Fruit fly (Drosophila melanogaster) S2 (cell line): Measurements from ENCODE around the gene org-1.

Experiments
- CG8478 ChIP-seq: fragments of >200 bp; optimal IDR thresholded peaks from 2 replicates; lab custom pipeline; 2018
- CTCF ChIP-seq, 2 experiments: fragments of >200 bp; optimal IDR thresholded peaks; 2 replicates each; lab custom pipeline; 2018

Gene org-1

DNA sequence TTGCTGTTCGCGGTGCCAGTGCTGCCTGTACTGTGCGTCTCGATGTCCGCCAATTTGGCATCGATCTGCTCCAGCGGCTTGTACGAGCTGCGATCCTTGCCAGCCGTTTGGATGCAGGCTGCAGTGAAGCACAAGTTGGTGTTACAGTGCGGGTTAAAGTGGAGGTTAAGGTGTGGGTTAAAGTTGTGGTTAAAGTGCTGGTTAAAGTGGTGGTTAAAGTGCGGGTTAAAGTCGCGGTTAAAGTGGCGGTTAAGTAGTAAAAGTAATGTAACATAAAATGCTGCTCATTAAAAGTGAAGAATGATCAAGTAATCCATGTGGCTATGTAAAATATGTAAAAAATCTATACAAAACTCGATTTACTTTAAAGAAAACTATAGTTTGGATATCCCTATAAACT lies 2.7 kb downstream of the org-1 start:
- TF ChIP-seq CTCF (optimal IDR thresholded peaks at IDR 0.05; lab: Kevin White, UChicago) (no peak), CG8478 (lab: Kevin White, UChicago) (no peak)

DNA sequence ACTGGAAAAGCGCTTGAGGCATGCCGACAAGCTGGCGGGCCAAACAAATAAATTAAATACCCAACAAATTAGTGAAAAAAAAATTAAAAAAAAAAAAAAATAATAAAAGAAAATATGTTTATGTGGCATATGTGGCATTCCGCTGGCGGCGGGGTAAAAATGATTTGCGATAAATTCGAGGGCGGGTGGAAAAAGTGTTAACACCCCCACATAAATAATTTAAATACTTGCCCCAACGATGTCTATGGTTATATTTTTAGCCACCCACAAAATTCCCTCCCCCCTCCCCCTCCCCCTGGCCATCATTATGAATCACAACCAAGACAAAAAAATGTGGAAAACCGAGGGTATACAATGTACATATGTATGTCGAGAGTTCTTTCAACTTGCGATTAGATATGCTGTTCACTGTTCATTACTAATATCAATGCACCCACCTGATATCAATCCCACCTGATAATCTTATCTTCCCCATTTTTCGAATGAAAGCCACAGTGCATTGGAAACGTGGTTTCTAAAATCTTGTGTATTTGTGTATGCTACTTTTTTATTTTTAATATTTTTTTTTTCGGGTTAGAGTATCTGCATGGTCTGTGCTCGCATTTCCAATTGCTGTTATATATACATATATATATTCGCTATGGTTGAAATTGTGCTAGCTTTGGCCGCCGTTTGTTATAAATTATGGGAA lies 4.5 kb downstream of the org-1 start:
- TF ChIP-seq CTCF (optimal IDR thresholded peaks at IDR 0.05; lab: Kevin White, UChicago) (no peak), CG8478 (lab: Kevin White, UChicago) (no peak)

DNA sequence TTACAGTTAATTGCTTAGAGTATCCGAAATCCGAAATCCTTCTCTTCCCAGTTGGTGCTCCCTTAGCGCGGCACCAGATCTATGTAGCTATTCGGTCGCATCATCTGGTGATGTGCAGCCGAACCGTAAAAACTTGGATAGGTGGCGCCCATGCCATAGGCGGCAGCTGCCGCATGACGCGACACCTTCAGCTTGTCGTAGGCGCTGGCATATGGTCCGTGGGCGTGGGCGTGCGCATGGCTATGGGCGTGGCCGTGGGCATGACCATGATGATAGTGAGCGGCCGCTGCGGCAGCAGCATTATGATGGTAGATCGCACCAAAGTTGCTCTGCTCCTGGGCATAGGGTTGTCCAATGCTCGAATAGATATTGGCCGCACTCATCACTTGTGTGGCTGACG lies 6.7 kb downstream of the org-1 start:
- TF ChIP-seq CG8478 (lab: Kevin White, UChicago) (no peak), CTCF (optimal IDR thresholded peaks at IDR 0.05; lab: Kevin White, UChicago) (peak; percentile 11 to 23)

DNA sequence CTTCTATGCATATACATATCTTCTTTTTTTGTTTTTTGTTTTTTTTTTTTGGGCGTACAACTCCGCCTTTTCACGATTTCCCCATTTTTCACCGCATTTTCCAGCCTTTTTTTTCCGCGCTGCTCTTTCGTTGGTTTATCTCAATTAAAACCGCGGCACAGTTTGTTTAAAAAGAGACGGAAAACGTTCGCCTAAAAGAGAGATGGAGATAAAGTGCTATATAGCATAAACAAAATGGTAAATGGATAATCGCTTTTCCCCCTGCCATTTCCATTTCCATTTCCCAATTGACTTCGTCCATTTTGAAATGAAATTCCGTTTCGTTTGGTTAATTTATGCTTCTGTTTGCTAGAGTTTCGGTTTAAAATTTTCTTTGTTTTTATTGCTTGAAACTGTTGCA lies 7.7 kb downstream of the org-1 start:
- TF ChIP-seq CG8478 (lab: Kevin White, UChicago), result no peak
- TF ChIP-seq CTCF (optimal IDR thresholded peaks at IDR 0.05; lab: Kevin White, UChicago), result no peak

DNA sequence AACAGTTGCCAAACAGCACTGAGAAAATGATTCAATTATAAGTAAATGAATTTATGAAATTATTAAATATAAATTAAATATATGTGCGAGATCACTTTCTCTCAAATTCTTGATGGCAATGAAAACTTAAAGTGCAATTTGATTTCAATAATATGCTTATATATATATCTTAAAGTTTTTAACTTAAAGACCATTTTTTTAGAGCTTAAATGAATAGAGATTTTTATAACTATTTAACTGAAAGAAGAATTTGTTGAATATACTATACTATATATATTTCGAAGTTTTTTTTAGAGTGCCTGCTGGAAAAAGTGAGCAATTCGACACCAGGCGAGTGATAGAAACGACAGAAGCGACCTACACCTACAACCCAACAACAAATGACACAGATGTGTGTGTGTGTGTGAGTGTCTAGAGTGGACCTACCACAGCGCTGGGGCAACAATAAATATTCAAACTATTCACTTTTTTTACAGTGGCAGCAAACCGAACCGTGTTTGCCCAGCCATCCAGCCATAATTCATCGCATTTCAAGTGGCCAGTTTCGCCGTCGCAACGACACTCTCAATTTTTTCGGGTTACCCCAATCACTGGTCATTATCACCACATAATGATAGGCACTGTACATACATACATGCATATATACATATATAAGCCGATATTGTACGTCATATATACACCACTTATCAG lies 9.8 kb downstream of the org-1 start:
- no peak for TF ChIP-seq CG8478 (lab: Kevin White, UChicago)
- no peak for TF ChIP-seq CTCF (optimal IDR thresholded peaks at IDR 0.05; lab: Kevin White, UChicago)

DNA sequence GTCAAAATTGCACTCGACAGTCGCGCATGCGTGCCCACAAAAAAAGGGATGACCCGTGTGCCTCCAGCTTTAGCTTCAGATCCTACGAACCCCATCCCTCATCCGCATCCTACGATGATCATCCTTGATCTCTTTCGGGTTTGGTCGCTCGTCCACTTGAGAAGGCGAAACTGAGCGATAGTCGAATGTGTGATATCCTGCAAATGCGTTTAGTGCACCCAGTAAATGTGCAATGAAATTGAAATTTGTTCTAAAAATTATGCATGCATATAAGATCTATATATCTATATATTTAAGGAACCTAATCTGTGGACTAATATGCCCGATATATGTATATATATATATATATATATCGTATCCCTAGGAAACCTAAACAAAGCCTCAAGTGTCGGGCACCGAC lies 10.6 kb downstream of the org-1 start:
- no peak for TF ChIP-seq CTCF (optimal IDR thresholded peaks at IDR 0.05; lab: Kevin White, UChicago)
- no peak for TF ChIP-seq CG8478 (lab: Kevin White, UChicago)

DNA sequence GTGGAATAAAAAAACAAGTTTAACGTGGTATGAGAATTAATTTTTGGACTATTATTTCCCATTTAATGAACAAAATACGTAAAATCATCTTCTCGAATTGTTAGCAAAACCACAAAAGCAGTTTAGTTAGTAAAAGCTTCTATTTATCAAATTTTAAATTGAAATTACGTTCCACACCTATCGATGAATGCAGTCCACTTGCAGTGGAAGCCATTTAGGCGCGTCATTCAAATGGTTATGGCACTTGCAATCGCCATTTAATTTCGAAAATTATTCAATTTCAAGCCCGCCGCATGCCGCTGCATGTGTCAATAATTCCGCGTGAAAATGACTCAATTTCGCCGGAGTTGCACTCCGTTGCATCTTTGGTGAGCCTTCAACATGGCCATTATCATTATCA lies 12.0 kb downstream of the org-1 start:
- TF ChIP-seq CG8478 (lab: Kevin White, UChicago) (no peak), CTCF (optimal IDR thresholded peaks at IDR 0.05; lab: Kevin White, UChicago) (no peak)

DNA sequence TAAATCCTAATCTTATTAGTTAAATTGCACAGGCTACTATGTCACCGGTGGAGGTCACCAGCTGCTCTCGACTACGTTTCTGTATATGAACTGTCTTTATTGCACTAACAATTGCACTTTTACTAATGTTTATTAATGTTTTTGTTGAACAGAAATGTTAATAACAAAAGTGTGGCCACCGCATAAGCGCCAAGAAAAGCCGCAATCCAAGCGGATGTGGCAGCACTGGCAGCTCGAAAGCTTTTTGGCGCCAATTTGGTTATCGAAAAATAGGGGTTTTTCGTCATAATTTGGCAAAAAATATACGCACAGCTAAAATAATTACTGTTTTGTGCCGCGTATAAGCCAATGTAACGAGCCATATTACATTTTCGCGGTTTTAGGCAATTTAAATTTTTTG lies 12.7 kb downstream of the org-1 start, which contains the start of gene CG12123:
CG12123 (minus strand) TSS at position 188 of the 400 bp plus-strand sequence.
- no peak for TF ChIP-seq CG8478 (lab: Kevin White, UChicago)
- TF ChIP-seq CTCF (optimal IDR thresholded peaks at IDR 0.05; lab: Kevin White, UChicago), result no peak

DNA sequence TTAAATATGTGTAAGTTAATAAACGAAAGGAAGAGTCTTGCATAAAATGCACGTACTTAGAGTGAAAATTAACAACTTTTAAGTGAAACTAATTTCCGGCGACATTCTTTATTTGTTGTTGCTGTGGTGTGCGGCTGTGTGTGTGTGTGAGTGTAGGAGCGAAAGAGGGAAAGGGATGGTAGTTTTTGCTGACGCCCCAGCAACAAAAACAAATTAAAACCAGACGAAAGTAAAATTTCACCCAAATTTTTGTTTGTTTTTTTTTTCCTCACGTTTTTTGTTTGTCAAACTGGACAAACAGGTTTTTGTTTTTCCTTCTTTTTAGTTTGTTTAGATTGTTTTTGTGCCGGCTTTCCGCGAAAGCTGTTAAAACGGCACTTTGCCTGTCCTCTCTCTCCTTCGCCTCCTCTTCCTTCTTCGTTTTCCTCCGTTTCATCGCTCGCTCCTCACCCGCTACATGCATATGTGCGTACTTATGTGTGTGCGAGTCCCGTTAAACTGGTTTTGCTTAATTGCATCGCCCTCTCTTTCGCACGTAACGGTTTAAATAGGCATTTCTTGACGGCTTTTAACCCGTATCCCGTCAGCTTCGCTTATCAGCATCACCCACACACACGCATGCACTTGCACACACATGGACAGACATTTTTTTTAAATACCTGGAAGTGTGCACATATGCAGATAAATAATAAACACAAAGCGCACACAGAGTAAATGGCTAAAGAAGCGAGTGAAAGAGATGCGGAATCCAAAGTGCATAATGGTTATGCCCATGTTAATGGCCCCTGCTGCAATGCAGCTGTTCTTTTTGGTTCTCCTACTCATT lies 17.4 kb downstream of the org-1 start, which contains the start of gene Miga:
Miga (minus strand) TSS at position 536 of the 826 bp plus-strand sequence.
- TF ChIP-seq CG8478 (lab: Kevin White, UChicago) (no peak), CTCF (optimal IDR thresholded peaks at IDR 0.05; lab: Kevin White, UChicago) (no peak)

DNA sequence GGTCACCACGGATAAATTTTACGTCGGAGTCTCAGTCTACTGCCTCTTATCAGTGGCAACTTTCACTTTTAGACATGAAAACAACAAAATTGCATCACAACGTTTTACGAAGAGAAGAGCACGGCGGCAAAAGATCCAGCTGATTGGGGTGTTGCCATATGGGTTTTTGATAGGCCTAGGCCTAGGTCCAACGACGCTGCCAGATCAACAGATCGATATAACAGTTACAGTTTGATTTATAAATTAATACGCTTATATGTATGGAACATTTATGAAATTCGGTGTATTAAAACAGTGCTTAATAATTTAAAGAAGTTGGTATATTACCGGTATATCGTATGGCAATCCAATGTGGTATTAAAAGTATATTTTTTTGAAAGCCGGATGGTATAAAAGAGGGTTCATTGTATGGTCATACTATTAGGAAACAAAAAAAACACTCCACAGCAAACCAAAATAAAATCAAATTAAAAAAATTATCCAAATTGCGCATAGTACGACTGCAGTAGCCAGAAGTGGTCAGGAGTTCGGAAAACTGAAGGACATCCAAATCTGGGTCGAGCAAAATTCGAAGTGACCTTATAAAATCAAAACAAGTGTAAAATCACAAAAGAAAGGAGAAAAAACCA lies 18.1 kb downstream of the org-1 start, which contains the start of gene CG1440:
CG1440 (plus strand) TSS at position 402 of the 629 bp plus-strand sequence.
- TF ChIP-seq CG8478 (lab: Kevin White, UChicago), result no peak
- TF ChIP-seq CTCF (optimal IDR thresholded peaks at IDR 0.05; lab: Kevin White, UChicago), result no peak

DNA sequence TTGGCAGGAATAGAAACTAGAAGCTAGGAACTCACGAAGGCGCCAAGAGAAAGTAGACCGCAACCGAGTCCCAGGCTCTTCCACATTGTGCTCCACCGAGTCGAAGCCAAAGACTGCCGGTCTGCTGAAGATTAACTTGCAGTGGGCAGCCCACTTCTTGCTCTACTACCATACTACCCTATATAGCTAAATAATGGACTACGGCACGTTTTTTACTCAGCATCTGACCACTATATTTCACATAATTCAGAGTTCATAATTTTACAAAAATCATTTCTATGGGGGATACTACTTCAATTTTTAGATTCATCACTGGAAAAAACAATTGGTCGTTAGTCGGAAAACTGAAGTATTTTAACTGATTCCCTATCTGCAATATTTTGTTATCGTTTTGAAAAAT lies 21.2 kb downstream of the org-1 start, which contains the start of gene CG32712:
CG32712 (minus strand) TSS at position 101 of the 400 bp plus-strand sequence.
- TF ChIP-seq CTCF (optimal IDR thresholded peaks at IDR 0.05; lab: Kevin White, UChicago) (no peak), CG8478 (lab: Kevin White, UChicago) (no peak)

DNA sequence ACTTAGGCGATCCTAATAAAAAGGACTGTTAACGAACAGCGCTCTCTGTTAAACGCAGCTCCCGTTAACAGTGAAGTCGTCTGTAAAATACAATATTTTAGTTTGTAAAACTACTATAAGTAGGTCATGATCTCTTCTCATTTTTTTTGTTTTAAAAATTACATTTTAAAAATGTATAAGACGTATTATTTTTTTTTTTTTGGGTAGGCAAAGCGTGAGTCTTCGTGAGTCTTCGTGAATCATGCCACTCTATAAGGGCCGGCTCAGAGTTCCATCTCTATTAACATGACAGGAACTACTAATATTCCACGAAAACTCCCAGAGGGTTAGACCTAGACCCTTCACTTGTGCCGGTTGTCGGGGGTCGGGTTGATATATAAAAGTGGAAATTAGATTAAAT lies 32.2 kb downstream of the org-1 start:
- no peak for TF ChIP-seq CG8478 (lab: Kevin White, UChicago)
- no peak for TF ChIP-seq CTCF (optimal IDR thresholded peaks at IDR 0.05; lab: Kevin White, UChicago)

DNA sequence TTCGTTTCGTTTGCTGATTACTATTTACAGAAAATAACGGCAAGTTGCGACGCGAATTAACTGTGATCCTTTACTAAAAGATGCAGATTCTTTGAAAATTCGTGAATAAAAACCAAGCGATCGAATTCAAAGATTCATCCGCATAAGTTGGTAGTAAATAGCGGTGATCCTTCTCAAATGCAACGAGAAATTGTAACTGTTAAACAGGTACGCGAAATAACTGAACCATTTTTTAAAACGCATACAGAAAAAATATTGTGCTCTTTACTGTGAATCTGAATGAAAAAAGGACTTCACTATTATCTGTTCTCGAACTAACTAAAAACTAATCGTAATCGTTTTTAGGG lies 33.4 kb downstream of the org-1 start:
- no peak for TF ChIP-seq CTCF (optimal IDR thresholded peaks at IDR 0.05; lab: Kevin White, UChicago)

DNA sequence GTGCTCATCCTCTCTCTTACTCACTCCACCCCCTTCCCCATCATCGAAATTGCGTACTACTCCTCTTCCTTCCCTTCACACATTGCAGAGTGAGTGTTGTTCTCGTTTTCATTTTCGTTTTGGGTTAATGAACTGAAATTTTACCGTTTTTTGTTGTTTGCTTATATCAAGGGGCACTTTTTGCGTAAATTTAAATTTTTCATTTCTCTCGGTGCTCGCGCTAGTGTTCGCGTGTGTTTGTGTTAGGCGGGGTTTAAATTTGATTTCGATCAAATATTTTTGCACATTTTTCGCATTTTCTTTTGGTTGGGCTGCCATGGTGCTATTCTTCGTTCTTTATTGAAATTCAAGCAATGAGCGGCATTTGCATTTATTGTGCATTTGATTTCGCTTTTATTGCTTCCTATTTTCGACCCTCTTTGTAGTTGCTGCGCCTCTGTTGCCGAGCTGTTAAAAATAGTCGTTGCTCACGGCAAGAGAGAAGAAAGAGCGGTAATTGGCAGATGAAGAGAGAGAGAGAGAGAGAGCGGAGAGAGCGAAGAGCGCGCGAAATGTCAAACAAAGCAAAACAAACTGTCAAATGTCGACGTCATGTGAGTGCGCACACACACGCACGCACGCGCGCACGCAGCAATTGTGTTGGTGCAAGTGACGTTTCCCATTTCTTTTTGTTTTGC lies 34.0 kb downstream of the org-1 start:
- TF ChIP-seq CTCF (optimal IDR thresholded peaks at IDR 0.05; lab: Kevin White, UChicago) (no peak), CG8478 (lab: Kevin White, UChicago) (no peak)
